Fruit fly (Drosophila melanogaster) whole organism, larva: Measurements from ENCODE around the gene RpL8.
A peak's percentile ranks its signal among the peaks of the same experiment; 100 is the strongest.

Experiments used
- noc ChIP-seq: fragments of 200-800 bp; sonication (Bioruptor generic); optimal IDR thresholded peaks from 3 replicates; lab custom pipeline; 2019; ENCODE audit warnings: missing biosample characterization, mild to moderate bottlenecking, missing genetic modification characterization, moderate library complexity

The RpL8 gene

dm6 chr3L:2584827-2585226, 2.4 kb upstream of the RpL8 start:
- no peak for TF ChIP-seq noc (tag; lab: Kevin White, UChicago)

- TF ChIP-seq noc (tag; lab: Kevin White, UChicago): peak; percentile 69
Observed at dm6 chr3L:2585794-2586741, 1.2 kb upstream of the RpL8 start, which contains the start of gene msn. Gene msn, minus strand, starts transcription at chr3L:2586540.

dm6 chr3L:2587562-2587918, 284 bp downstream of the RpL8 start:
- no peak for TF ChIP-seq noc (tag; lab: Kevin White, UChicago)

- no peak for TF ChIP-seq noc (tag; lab: Kevin White, UChicago)
Observed at dm6 chr3L:2588306-2588705, 1.1 kb downstream of the RpL8 start.

DNA sequence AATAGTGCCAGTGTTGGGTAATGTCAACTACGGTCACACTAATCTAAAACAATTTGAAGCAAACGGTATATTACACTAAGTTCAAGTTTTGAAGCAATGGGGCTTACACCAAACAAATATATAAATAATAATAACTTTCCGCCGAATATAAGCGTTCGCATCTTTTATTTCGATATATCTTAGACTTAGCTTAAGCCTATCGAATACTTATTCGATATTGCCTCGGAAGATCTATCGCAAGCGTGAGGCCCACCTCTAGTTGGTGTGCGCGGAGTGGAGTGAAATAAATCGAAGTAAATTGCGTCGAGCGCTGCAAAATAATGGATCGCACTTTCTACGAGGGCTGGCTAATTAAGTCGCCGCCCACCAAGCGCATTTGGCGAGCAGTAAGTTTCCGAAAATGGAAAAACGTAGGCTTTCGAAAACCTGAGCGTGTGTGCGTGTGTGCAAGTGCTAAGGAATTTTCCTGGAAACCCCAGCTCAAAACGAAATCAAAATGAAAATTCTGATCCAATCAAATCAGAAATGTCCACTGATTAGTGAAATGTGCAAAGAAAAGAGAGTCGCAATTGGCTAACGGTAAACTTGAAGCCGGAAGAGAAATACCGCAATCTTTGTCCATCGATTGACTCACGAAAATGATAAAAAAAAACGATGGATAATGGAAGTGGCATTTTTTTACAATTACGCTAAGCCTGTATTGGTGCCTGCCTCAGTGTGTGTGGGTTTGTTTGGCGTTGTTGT, 2.1 kb downstream of the RpL8 start, which contains the start of gene dos:
Gene dos, plus strand, starts transcription at position 248 of the 744 bp plus-strand sequence.
- TF ChIP-seq noc (tag; lab: Kevin White, UChicago): peak; percentile 29

DNA sequence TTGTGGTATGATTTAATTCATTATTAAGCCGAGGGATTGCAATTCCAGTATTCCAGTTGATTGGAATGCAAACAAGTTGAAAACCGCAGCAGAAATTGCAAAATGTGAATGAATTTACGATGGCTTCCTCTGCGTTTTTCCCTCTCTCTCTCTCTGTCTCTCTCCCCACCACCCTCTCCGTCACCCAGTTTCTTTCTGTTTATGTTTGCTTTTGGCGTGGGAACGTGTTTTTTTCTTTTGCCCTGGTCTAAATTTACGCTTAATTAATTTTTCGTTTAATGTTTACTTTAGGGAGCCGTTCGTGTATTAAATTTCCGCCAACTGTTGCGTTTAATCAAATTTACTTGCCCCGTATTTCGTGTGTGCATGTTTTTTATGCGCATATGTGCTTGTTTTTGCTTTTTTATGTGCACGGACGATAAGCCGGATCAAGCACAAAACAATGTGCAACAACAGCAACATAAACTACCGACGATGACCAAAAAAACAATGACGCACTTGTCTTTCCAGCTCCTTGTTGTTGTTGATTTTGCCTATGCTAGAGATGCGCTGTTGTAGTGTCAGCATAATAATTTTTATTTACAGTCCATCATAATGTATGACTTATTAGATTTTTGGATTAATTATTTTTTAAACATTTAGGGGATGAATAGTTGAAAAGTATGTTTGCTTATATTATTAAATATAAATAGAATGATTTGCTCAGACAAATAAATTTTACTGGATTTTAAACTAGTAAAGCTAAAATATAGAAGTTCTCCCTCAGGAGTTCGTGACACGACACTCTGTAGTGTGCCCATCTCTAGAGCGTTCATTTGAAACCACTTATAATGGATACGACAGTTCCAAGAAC, 2.9 kb downstream of the RpL8 start:
- TF ChIP-seq noc (tag; lab: Kevin White, UChicago): peak; percentile 91

dm6 chr3L:2590764-2591309, 3.6 kb downstream of the RpL8 start:
- TF ChIP-seq noc (tag; lab: Kevin White, UChicago): no peak

DNA sequence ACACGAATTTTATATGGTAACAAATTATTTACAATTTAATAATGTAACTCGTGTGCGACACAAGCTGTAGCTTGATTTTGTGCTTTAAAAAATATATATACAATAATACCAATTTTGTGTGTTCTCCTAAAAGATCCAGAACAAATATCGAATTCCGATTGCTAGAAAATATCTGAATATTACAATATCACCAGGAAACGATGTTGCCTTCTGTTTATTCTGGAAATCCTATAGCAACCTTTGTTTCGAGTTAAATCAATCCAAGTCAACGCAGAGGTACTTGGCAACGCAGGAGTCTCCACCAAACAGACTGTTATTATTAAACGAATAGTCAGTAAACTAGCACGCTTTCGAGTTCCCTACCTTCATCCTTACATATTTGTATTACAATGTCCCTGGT, 8.2 kb downstream of the RpL8 start, which contains the start of gene CG16984:
Gene CG16984, plus strand, starts transcription at position 301 of the 400 bp plus-strand sequence.
- TF ChIP-seq noc (tag; lab: Kevin White, UChicago): no peak

dm6 chr3L:2599214-2599730, 12.0 kb downstream of the RpL8 start, which contains the start of the genes CG16985 and CG12182:
Gene CG16985, plus strand, starts transcription at chr3L:2599297.
Gene CG12182, minus strand, starts transcription at chr3L:2599579.
- TF ChIP-seq noc (tag; lab: Kevin White, UChicago): no peak

dm6 chr3L:2600144-2600543, 12.9 kb downstream of the RpL8 start, which contains the start of gene CG16986:
Gene CG16986, plus strand, starts transcription at chr3L:2600331.
- no peak for TF ChIP-seq noc (tag; lab: Kevin White, UChicago)

- no peak for TF ChIP-seq noc (tag; lab: Kevin White, UChicago)
Observed at dm6 chr3L:2608825-2609224, 21.6 kb downstream of the RpL8 start.

DNA sequence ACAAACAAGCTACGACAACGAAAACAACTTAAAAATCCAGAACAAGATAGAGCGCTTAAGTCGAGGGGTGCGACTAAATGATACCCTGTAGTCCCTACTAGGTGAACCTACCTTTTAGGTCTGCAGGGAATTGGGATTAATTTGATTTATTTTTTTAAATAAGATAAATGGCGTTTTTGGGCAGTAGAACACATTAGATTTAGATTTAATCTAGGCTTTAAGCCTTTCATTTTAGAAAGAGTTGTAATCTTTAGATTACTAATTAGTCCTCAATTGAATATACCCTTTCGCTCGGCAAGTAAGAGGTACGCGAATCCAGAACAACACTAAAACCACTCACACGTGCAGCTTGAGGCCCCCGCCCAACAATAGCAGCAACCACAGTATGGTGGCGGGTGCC, 27.0 kb downstream of the RpL8 start:
- no peak for TF ChIP-seq noc (tag; lab: Kevin White, UChicago)

dm6 chr3L:2629964-2630363, 42.7 kb downstream of the RpL8 start, which contains the start of gene Pxn:
Gene Pxn, minus strand, starts transcription at chr3L:2630064.
- no peak for TF ChIP-seq noc (tag; lab: Kevin White, UChicago)

DNA sequence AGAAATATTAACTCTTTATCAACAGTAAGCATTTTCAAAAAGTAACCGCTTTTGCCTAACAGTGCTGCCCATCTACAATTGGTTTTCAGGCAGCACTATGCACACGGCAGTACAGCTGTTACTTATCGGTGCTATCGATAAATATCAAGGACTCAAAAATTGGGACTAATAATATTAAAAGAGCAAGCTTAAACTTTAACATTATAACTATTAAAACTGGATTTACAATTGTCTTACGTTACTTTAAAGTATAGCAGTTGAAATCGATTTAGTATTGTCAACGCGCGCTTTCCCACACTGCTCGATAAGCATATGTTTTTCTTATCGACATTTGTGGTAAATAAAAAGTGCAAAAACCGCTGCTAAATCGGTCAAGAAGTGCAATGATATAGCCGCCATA, 44.1 kb downstream of the RpL8 start, which contains the start of the genes CG42245 and MEP-1:
Gene CG42245, plus strand, starts transcription at position 310 of the 400 bp plus-strand sequence.
Gene MEP-1, plus strand, starts transcription at position 310 of the 400 bp plus-strand sequence.
- TF ChIP-seq noc (tag; lab: Kevin White, UChicago): no peak
